Worm (Caenorhabditis elegans) whole organism, young adult: Measurements from ENCODE around the gene F59D12.2.

Experiments used
- B0261.1 ChIP-seq: sonication (generic microtip); optimal IDR thresholded peaks from 2 replicates; lab custom pipeline; 2016; ENCODE audit warnings: mild to moderate bottlenecking, missing genetic modification characterization, moderate library complexity, missing compliant biosample characterization
- C17E4.6 ChIP-seq: fragments of 200-800 bp; sonication (Bioruptor generic); IDR thresholded peaks from 2 replicates; pipeline ENCODE4 v1.3.6; 2022; ENCODE audit warnings: missing genetic modification reagents, missing genetic modification characterization, missing compliant biosample characterization
- D2030.7 ChIP-seq: fragments of 200-800 bp; sonication (Bioruptor generic); IDR thresholded peaks from 2 replicates; pipeline ENCODE4 v1.3.6; 2022; ENCODE audit warnings: missing genetic modification reagents, missing genetic modification characterization, missing compliant biosample characterization
- F49E8.2 ChIP-seq: sonication (generic microtip); optimal IDR thresholded peaks from 3 replicates; lab custom pipeline; 2017; ENCODE audit warnings: missing genetic modification characterization, mild to moderate bottlenecking, missing compliant biosample characterization, antibody characterized with exemption, moderate library complexity; ENCODE audit not compliant: insufficient read depth
- F57A8.1 ChIP-seq: fragments of 200-800 bp; sonication (Bioruptor generic); optimal IDR thresholded peaks from 2 replicates; lab custom pipeline; 2018; ENCODE audit warnings: mild to moderate bottlenecking, missing genetic modification characterization, moderate library complexity, missing compliant biosample characterization
- T26A5.8 ChIP-seq: sonication (generic microtip); optimal IDR thresholded peaks from 2 replicates; lab custom pipeline; 2016; ENCODE audit warnings: missing genetic modification characterization, missing compliant biosample characterization
- Y53G8AR.9 ChIP-seq: fragments of 200-800 bp; sonication (Bioruptor generic); conservative IDR thresholded peaks from 2 replicates; pipeline ENCODE4 v1.3.6; 2022; ENCODE audit warnings: missing genetic modification reagents, missing genetic modification characterization, missing compliant biosample characterization
- Y95B8A.8 ChIP-seq: fragments of 200-800 bp; sonication (Bioruptor generic); IDR thresholded peaks from 2 replicates; pipeline ENCODE4 v1.3.6; 2022; ENCODE audit warnings: missing genetic modification reagents, missing genetic modification characterization, missing compliant biosample characterization
- atf-7 ChIP-seq: sonication (generic microtip); optimal IDR thresholded peaks from 2 replicates; lab custom pipeline; 2017; ENCODE audit warnings: mild to moderate bottlenecking, missing genetic modification characterization, missing compliant biosample characterization
- attf-3 ChIP-seq: fragments of 200-800 bp; sonication (Bioruptor generic); conservative IDR thresholded peaks from 2 replicates; pipeline ENCODE4 v1.3.6; 2022; ENCODE audit warnings: missing genetic modification reagents, missing genetic modification characterization, missing compliant biosample characterization
- cebp-2 ChIP-seq: fragments of 200-800 bp; sonication (Bioruptor generic); IDR thresholded peaks from 2 replicates; pipeline ENCODE4 v1.3.6; 2022; ENCODE audit warnings: missing genetic modification characterization, missing compliant biosample characterization
- ceh-27 ChIP-seq: fragments of 200-800 bp; sonication (Bioruptor generic); optimal IDR thresholded peaks from 2 replicates; lab custom pipeline; 2018; ENCODE audit warnings: mild to moderate bottlenecking, missing genetic modification characterization, moderate library complexity, missing compliant biosample characterization
- ceh-58 ChIP-seq: fragments of 200-800 bp; sonication (Bioruptor generic); IDR thresholded peaks from 2 replicates; pipeline ENCODE4 v1.3.6; 2022; ENCODE audit warnings: missing genetic modification characterization, missing compliant biosample characterization
- ceh-91 ChIP-seq: fragments of 200-800 bp; sonication (Bioruptor generic); IDR thresholded peaks from 2 replicates; pipeline ENCODE4 v1.3.6; 2022; ENCODE audit warnings: missing genetic modification reagents, missing genetic modification characterization, missing compliant biosample characterization
- dox-1 ChIP-seq: fragments of 200-800 bp; sonication (Bioruptor generic); IDR thresholded peaks from 2 replicates; pipeline ENCODE4 v1.3.6; 2022; ENCODE audit warnings: missing genetic modification reagents, missing genetic modification characterization, missing compliant biosample characterization
- egl-18 ChIP-seq: fragments of 200-800 bp; sonication (Bioruptor generic); IDR thresholded peaks from 2 replicates; pipeline ENCODE4 v1.3.6; 2022; ENCODE audit warnings: missing genetic modification reagents, missing genetic modification characterization, missing compliant biosample characterization
- him-1 ChIP-seq: sonication (generic microtip); optimal IDR thresholded peaks from 2 replicates; lab custom pipeline; 2016; ENCODE audit warnings: missing genotype, missing genetic modification reagents, missing genetic modification characterization, missing compliant biosample characterization
- hlh-26 ChIP-seq: fragments of 200-800 bp; sonication (Bioruptor generic); conservative IDR thresholded peaks from 2 replicates; pipeline ENCODE4 v1.3.6; 2022; ENCODE audit warnings: missing genetic modification reagents, missing genetic modification characterization, missing compliant biosample characterization
- hmg-1.2 ChIP-seq: fragments of 200-800 bp; sonication (Bioruptor generic); IDR thresholded peaks from 2 replicates; pipeline ENCODE4 v1.3.6; 2022; ENCODE audit warnings: missing genetic modification reagents, missing genetic modification characterization, missing compliant biosample characterization
- hsf-1 ChIP-seq: fragments of 200-800 bp; sonication (Bioruptor generic); IDR thresholded peaks from 2 replicates; pipeline ENCODE4 v1.3.6; 2022; ENCODE audit warnings: missing genetic modification reagents, missing genetic modification characterization, missing compliant biosample characterization
- let-526 ChIP-seq: fragments of 200-800 bp; sonication (Bioruptor generic); IDR thresholded peaks from 2 replicates; pipeline ENCODE4 v1.3.6; 2022; ENCODE audit warnings: missing genetic modification reagents, missing genetic modification characterization, missing compliant biosample characterization
- let-607 ChIP-seq, 2 experiments: fragments of 200-800 bp in 1 of 2; sonication (Bioruptor generic) in 1 of 2; sonication (generic microtip) in 1 of 2; optimal IDR thresholded peaks; 2 replicates each; lab custom pipeline; 2016 to 2018; ENCODE audit warnings: mild to moderate bottlenecking in 2 of 2, missing compliant biosample characterization in 2 of 2, missing genetic modification characterization in 2 of 2, moderate library complexity in 2 of 2, missing genotype in 1 of 2
- lin-35 ChIP-seq, 3 experiments: fragments of 150-350 bp in 2 of 3; sonication (generic microtip) in 1 of 3; optimal IDR thresholded peaks; 2 replicates each; lab custom pipeline; 2014 to 2018; ENCODE audit warnings: missing biosample characterization in 3 of 3, missing genetic modification characterization in 3 of 3, missing genetic modification reagents in 3 of 3
- lir-1 ChIP-seq: fragments of 200-800 bp; sonication (Bioruptor generic); conservative IDR thresholded peaks from 2 replicates; pipeline ENCODE4 v1.3.6; 2022; ENCODE audit warnings: missing genetic modification reagents, missing genetic modification characterization, missing compliant biosample characterization
- madf-3 ChIP-seq: fragments of 200-800 bp; sonication (Bioruptor generic); IDR thresholded peaks from 2 replicates; pipeline ENCODE4 v1.3.6; 2022; ENCODE audit warnings: missing genetic modification reagents, missing genetic modification characterization, missing compliant biosample characterization
- madf-6 ChIP-seq: fragments of 200-800 bp; sonication (Bioruptor generic); IDR thresholded peaks from 2 replicates; pipeline ENCODE4 v1.3.6; 2022; ENCODE audit warnings: missing genetic modification reagents, missing genetic modification characterization, missing compliant biosample characterization
- mcd-1 ChIP-seq: fragments of 200-800 bp; sonication (Bioruptor generic); IDR thresholded peaks from 2 replicates; pipeline ENCODE4 v1.3.6; 2022; ENCODE audit warnings: missing genetic modification reagents, missing genetic modification characterization, missing compliant biosample characterization
- mel-28 ChIP-seq: sonication (generic microtip); optimal IDR thresholded peaks from 2 replicates; lab custom pipeline; 2016; ENCODE audit warnings: borderline replicate concordance, mild to moderate bottlenecking, missing genetic modification characterization, missing compliant biosample characterization
- nfya-1 ChIP-seq: sonication (generic microtip); optimal IDR thresholded peaks from 2 replicates; lab custom pipeline; 2017; ENCODE audit warnings: antibody characterized with exemption, missing compliant biosample characterization, missing genetic modification characterization, borderline replicate concordance; ENCODE audit not compliant: insufficient read depth
- nfya-2 ChIP-seq: fragments of 200-800 bp; sonication (Bioruptor generic); IDR thresholded peaks from 2 replicates; pipeline ENCODE4 v1.3.6; 2022; ENCODE audit warnings: missing genetic modification reagents, missing genetic modification characterization, missing compliant biosample characterization
- nfyb-1 ChIP-seq: fragments of 200-800 bp; sonication (Bioruptor generic); IDR thresholded peaks from 2 replicates; pipeline ENCODE4 v1.3.6; 2022; ENCODE audit warnings: missing genetic modification reagents, missing genetic modification characterization, missing compliant biosample characterization
- nhr-90 ChIP-seq: sonication (generic microtip); optimal IDR thresholded peaks from 2 replicates; lab custom pipeline; 2016; ENCODE audit warnings: missing genotype, mild to moderate bottlenecking, missing genetic modification characterization, missing compliant biosample characterization
- pbrm-1 ChIP-seq: fragments of 200-800 bp; sonication (Bioruptor generic); IDR thresholded peaks from 2 replicates; pipeline ENCODE4 v1.3.6; 2022; ENCODE audit warnings: missing genetic modification reagents, missing genetic modification characterization, missing compliant biosample characterization
- repo-1 ChIP-seq: sonication (generic microtip); optimal IDR thresholded peaks from 2 replicates; lab custom pipeline; 2017; ENCODE audit warnings: mild to moderate bottlenecking, missing genetic modification characterization, missing compliant biosample characterization
- rpc-1 ChIP-seq, 2 experiments: fragments of 150-350 bp in 1 of 2; sonication (generic microtip) in 1 of 2; optimal IDR thresholded peaks; 2 replicates each; lab custom pipeline; 2014 to 2018; ENCODE audit warnings: missing biosample characterization in 1 of 2, missing genetic modification characterization in 1 of 2, missing genetic modification reagents in 1 of 2, missing genotype in 1 of 2
- sdz-38 ChIP-seq: sonication (generic microtip); optimal IDR thresholded peaks from 2 replicates; lab custom pipeline; 2016; ENCODE audit warnings: missing genotype, missing genetic modification characterization, missing compliant biosample characterization
- snpc-1.3 ChIP-seq: sonication (generic microtip); optimal IDR thresholded peaks from 2 replicates; lab custom pipeline; 2017; ENCODE audit warnings: missing genetic modification characterization, mild to moderate bottlenecking, missing compliant biosample characterization, antibody characterized with exemption, moderate library complexity, missing genotype, missing genetic modification reagents; ENCODE audit not compliant: insufficient read depth
- snpc-3.4 ChIP-seq: sonication (generic microtip); optimal IDR thresholded peaks from 2 replicates; lab custom pipeline; 2017; ENCODE audit warnings: missing genetic modification characterization, mild to moderate bottlenecking, missing compliant biosample characterization, antibody characterized with exemption, moderate library complexity, missing genotype, missing genetic modification reagents
- somi-1 ChIP-seq: fragments of 200-800 bp; sonication (Bioruptor generic); optimal IDR thresholded peaks from 2 replicates; lab custom pipeline; 2018; ENCODE audit warnings: mild to moderate bottlenecking, missing genetic modification characterization, missing compliant biosample characterization
- unc-130 ChIP-seq: sonication (generic microtip); optimal IDR thresholded peaks from 2 replicates; lab custom pipeline; 2016; ENCODE audit warnings: missing genetic modification reagents, missing genetic modification characterization, missing compliant biosample characterization
- unc-62 ChIP-seq: fragments of 150-350 bp; optimal IDR thresholded peaks from 2 replicates; lab custom pipeline; 2014; ENCODE audit warnings: missing biosample characterization, missing genetic modification reagents, missing genetic modification characterization
- zfh-2 ChIP-seq: fragments of 200-800 bp; sonication (Bioruptor generic); conservative IDR thresholded peaks from 2 replicates; pipeline ENCODE4 v1.3.6; 2022; ENCODE audit warnings: missing genetic modification reagents, missing genetic modification characterization, missing compliant biosample characterization
- ztf-22 ChIP-seq: fragments of 200-800 bp; sonication (Bioruptor generic); optimal IDR thresholded peaks from 2 replicates; lab custom pipeline; 2018; ENCODE audit warnings: mild to moderate bottlenecking, missing genetic modification characterization, moderate library complexity, missing compliant biosample characterization
- ztf-26 ChIP-seq: sonication (generic microtip); optimal IDR thresholded peaks from 2 replicates; lab custom pipeline; 2017; ENCODE audit warnings: missing genetic modification characterization, missing compliant biosample characterization
- ztf-28 ChIP-seq: fragments of 200-800 bp; sonication (Bioruptor generic); IDR thresholded peaks from 2 replicates; pipeline ENCODE4 v1.3.6; 2022; ENCODE audit warnings: missing genetic modification reagents, missing genetic modification characterization, missing compliant biosample characterization
- ztf-3 ChIP-seq: fragments of 200-800 bp; sonication (Bioruptor generic); optimal IDR thresholded peaks from 2 replicates; lab custom pipeline; 2018; ENCODE audit warnings: mild to moderate bottlenecking, missing genetic modification characterization, missing compliant biosample characterization
- ztf-6 ChIP-seq: fragments of 200-800 bp; sonication (Bioruptor generic); IDR thresholded peaks from 2 replicates; pipeline ENCODE4 v1.3.6; 2022; ENCODE audit warnings: missing genetic modification reagents, missing genetic modification characterization, missing compliant biosample characterization

Gene F59D12.2

DNA sequence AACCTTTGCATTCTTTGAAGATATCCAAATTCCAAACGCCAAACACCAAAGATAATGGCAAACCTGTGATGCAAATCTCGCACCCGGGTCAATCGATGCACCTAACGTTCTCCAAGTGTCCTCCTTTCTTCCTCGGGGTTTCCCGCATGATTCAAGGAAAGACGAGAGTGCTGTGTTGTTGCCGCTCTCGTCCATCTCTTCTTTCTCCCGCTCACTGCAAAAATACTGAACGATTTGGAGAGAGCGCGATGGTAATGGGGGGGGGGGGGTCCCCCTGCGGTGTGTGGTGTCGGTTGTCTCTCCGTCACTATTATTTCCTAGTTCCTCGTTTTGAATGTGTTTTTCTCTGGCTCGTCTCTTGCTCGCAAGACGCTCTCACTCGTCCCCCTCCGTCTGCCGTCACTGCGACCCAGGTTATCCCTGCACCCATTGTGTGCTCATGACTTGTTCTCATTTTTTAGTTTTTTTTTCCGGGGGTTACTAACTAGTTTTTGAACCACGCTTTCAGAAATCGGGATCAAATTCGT, 31.9 kb upstream of the F59D12.2 start (continued):
- no peak for TF ChIP-seq snpc-3.4 (tag; lab: Kevin White, UChicago)
- TF ChIP-seq sdz-38 (tag; lab: Kevin White, UChicago) = no peak
- TF ChIP-seq ztf-28 = no peak
- TF ChIP-seq Y53G8AR.9 (GFP tag; lab: Robert Waterston, UW) = 0 out of 2 replicates have a peak, but pooled peaks have one; percentile 67
- no peak for TF ChIP-seq ceh-91
- TF ChIP-seq zfh-2 (GFP tag; lab: Robert Waterston, UW) = peak; percentile 100
- TF ChIP-seq mcd-1 (GFP tag; lab: Robert Waterston, UW) = peak; percentile 58
- TF ChIP-seq lir-1 (GFP tag; lab: Robert Waterston, UW) = no peak
- peak; percentile 83 for TF ChIP-seq atf-7 (tag; lab: Kevin White, UChicago)
- no peak for TF ChIP-seq hsf-1 (GFP tag; lab: Robert Waterston, UW)
- peak; percentile 76; the same call in 1 of the 2 replicates for TF ChIP-seq ztf-6
- TF ChIP-seq nhr-90 (tag; lab: Kevin White, UChicago) = peak; percentile 4
- peak in 1 of 2 experiments; percentile 10 for TF ChIP-seq let-607 (tag; optimal IDR thresholded peaks at IDR 0.05; lab: Kevin White, UChicago)
- TF ChIP-seq madf-6 = peak; percentile 35; the same call in 1 of the 2 replicates
- peak in 1 of 3 experiments; percentile 40 for TF ChIP-seq lin-35 (GFP tag; optimal IDR thresholded peaks at IDR 0.05; lab: Kevin White, UChicago)
- no peak for TF ChIP-seq ztf-22 (GFP tag; lab: Kevin White, UChicago)
- no peak for TF ChIP-seq ztf-3
- TF ChIP-seq F49E8.2 (tag; lab: Kevin White, UChicago) = no peak
- no peak for TF ChIP-seq hlh-26
- 0 out of 2 replicates have a peak, but pooled peaks have one; percentile 51 for TF ChIP-seq madf-3
- 0 out of 2 replicates have a peak, but pooled peaks have one; percentile 83 for TF ChIP-seq let-526 (GFP tag; lab: Robert Waterston, UW)
- TF ChIP-seq snpc-1.3 (tag; lab: Kevin White, UChicago) = no peak
- TF ChIP-seq ceh-27 (GFP tag; lab: Kevin White, UChicago) = peak; percentile 80
- TF ChIP-seq hmg-1.2 (GFP tag; lab: Robert Waterston, UW) = peak; percentile 74
- no peak for TF ChIP-seq rpc-1 (optimal IDR thresholded peaks at IDR 0.05; lab: Kevin White, UChicago)
- no peak for TF ChIP-seq rpc-1 (tag; optimal IDR thresholded peaks at IDR 0.05; lab: Kevin White, UChicago)
- no peak for TF ChIP-seq egl-18 (GFP tag; lab: Robert Waterston, UW)
- peak; percentile 4 for TF ChIP-seq repo-1 (tag; lab: Kevin White, UChicago)
- TF ChIP-seq nfya-1 = no peak
- TF ChIP-seq attf-3 = no peak
- TF ChIP-seq mel-28 (tag; lab: Kevin White, UChicago) = no peak
- peak; percentile 25 for TF ChIP-seq unc-62
- no peak for TF ChIP-seq unc-130
- TF ChIP-seq ceh-58 (GFP tag; lab: Robert Waterston, UW) = no peak
- TF ChIP-seq nfyb-1 (GFP tag; lab: Robert Waterston, UW) = peak; percentile 66; the same call in 1 of the 2 replicates
- TF ChIP-seq Y95B8A.8 = 0 out of 2 replicates have a peak, but pooled peaks have one; percentile 55
- TF ChIP-seq pbrm-1 (GFP tag; lab: Robert Waterston, UW) = 0 out of 2 replicates have a peak, but pooled peaks have one; percentile 30
- no peak for TF ChIP-seq cebp-2 (GFP tag; lab: Robert Waterston, UW)
- TF ChIP-seq dox-1 = peak; percentile 83
- TF ChIP-seq nfya-2 (GFP tag; lab: Robert Waterston, UW) = no peak
- TF ChIP-seq D2030.7 (GFP tag; lab: Robert Waterston, UW) = no peak
- no peak for TF ChIP-seq F57A8.1 (GFP tag; lab: Kevin White, UChicago)
- TF ChIP-seq somi-1 = peak; percentile 90
- no peak for TF ChIP-seq C17E4.6 (GFP tag; lab: Robert Waterston, UW)
- TF ChIP-seq ztf-26 (tag; lab: Kevin White, UChicago) = peak; percentile 23
- TF ChIP-seq T26A5.8 (tag; lab: Kevin White, UChicago) = no peak
- TF ChIP-seq him-1 = no peak
- TF ChIP-seq B0261.1 (tag; lab: Kevin White, UChicago) = no peak
